Fruit fly (Drosophila melanogaster) Kc167 (cell line): ENCODE results near the gene CG13460.

Experiments used
- Myc ChIP-seq: fragments of >200 bp; optimal IDR thresholded peaks from 2 replicates; lab custom pipeline; 2017; ENCODE audit warnings: missing external identifiers
- Sin3A ChIP-seq: fragments of >200 bp; optimal IDR thresholded peaks from 2 replicates; lab custom pipeline; 2018; ENCODE audit warnings: missing external identifiers
- h ChIP-seq: fragments of >200 bp; optimal IDR thresholded peaks from 3 replicates; lab custom pipeline; 2018; ENCODE audit warnings: missing external identifiers
- insv ChIP-seq: fragments of >200 bp; optimal IDR thresholded peaks from 3 replicates; lab custom pipeline; 2018; ENCODE audit warnings: missing external identifiers
- psq ChIP-seq: fragments of >200 bp; optimal IDR thresholded peaks from 2 replicates; lab custom pipeline; 2017; ENCODE audit warnings: missing external identifiers
- ttk ChIP-seq: sonication (Bioruptor generic); optimal IDR thresholded peaks from 2 replicates; lab custom pipeline; 2017; ENCODE audit warnings: missing external identifiers

CG13460 gene

DNA sequence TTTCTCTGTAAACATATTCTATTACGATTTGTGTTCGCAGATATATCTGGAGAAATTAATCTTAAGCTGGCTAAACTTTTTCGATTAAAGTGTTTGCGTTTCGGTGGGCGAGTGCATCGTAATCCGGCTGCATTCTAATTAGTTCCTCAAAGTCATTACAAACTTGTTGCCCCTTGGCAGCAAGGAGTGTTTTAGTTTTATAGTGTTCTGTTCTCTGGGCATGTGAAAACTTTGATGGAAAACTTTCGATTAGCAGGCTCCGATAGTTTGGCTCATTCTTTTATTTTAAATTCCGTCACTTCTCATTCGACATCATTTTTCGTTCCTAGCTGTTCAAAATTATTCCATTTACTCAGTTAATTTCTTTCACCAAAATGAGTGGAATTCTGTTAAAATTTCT is 38.3 kb downstream of the CG13460 start, which contains the start of gene CG32148:
CG32148 (plus strand) TSS at position 301 of the 400 bp plus-strand sequence.
- TF ChIP-seq ttk (lab: Kevin White, UChicago), result no peak
- TF ChIP-seq insv (lab: Kevin White, UChicago), result no peak
- no peak for TF ChIP-seq Myc (lab: Kevin White, UChicago)
- no peak for TF ChIP-seq psq (lab: Kevin White, UChicago)
- TF ChIP-seq Sin3A (lab: Kevin White, UChicago), result no peak
- TF ChIP-seq h (lab: Kevin White, UChicago), result no peak

DNA sequence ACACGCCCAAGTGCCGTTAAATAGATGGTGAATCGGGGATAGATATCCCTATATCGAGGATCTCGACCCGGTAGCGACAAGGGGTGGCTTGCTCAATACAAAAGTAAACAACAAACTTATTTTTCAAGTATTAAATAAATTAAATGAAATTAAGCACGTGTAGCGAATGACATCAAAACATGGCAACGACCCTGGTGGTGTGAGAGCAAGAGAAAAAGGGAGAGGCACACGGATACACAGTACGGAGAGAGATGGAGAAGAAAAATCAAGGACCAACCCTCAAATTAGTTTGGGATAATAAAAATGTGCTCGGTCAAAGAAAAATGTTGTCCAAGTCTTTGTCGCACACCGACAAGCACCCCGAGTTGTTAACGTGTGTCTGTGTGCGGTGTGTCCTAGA is 40.5 kb downstream of the CG13460 start:
- TF ChIP-seq h (lab: Kevin White, UChicago) (no peak), psq (lab: Kevin White, UChicago) (no peak), ttk (lab: Kevin White, UChicago) (no peak), Myc (lab: Kevin White, UChicago) (no peak), Sin3A (lab: Kevin White, UChicago) (no peak), insv (lab: Kevin White, UChicago) (no peak)

DNA sequence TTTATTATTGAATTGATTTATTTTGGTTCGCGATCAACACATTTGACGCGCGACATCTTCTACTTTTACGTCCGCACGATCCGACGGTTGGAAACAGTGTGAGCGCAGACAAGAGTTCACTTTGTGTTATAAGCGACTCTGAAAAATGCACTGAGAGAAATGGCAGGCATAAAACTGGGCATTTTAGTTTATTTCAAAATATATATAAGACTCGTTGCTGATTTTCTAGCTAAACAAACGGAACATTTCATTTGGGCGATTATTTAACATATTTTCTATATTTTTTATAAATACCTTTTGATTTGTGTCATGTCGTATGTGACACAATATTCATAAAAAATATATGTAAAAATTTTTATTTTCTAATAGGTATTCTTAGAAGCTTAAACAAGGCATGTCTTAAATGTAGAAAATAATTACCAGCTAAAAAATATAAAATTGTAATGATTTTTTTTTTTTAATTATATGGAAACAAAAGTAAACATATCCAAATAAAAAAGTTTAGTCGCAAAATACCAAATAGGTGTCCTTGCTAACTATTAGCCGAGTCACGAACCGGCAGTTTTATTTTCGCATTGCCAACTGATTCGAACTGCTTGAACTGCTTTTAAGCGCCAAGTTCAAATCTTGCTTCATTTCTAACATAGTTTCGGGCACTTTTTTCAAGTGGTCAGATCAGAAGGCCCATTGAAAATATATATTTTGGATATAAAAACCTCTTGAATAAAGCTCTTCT is 47.4 kb downstream of the CG13460 start, which contains the start of gene Reck:
Reck (minus strand) TSS at position 106 of the 736 bp plus-strand sequence.
- TF ChIP-seq Sin3A (lab: Kevin White, UChicago) (no peak), h (lab: Kevin White, UChicago) (no peak), insv (lab: Kevin White, UChicago) (no peak), psq (lab: Kevin White, UChicago) (no peak), ttk (lab: Kevin White, UChicago) (no peak), Myc (lab: Kevin White, UChicago) (no peak)

DNA sequence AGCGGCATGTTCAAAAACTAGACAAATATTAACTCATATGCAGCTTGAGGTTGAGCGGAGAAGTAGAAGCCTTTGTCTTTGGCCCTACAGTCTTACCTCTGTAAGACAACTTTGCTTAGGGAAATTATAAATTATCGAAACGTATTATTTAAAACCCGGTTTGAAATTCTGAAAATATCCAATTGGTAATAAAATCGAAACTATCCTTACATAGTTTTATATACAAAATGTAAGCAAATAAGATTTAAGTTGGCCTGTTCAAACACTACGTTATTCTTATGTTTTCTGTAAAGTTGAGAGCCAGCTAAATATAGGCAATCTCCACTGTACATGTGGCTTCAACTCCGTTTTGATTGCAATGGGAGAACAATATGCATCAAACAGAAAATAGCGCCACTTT is 48.2 kb downstream of the CG13460 start:
- TF ChIP-seq h (lab: Kevin White, UChicago) (no peak), psq (lab: Kevin White, UChicago) (no peak), ttk (lab: Kevin White, UChicago) (no peak), insv (lab: Kevin White, UChicago) (no peak), Myc (lab: Kevin White, UChicago) (no peak), Sin3A (lab: Kevin White, UChicago) (no peak)

DNA sequence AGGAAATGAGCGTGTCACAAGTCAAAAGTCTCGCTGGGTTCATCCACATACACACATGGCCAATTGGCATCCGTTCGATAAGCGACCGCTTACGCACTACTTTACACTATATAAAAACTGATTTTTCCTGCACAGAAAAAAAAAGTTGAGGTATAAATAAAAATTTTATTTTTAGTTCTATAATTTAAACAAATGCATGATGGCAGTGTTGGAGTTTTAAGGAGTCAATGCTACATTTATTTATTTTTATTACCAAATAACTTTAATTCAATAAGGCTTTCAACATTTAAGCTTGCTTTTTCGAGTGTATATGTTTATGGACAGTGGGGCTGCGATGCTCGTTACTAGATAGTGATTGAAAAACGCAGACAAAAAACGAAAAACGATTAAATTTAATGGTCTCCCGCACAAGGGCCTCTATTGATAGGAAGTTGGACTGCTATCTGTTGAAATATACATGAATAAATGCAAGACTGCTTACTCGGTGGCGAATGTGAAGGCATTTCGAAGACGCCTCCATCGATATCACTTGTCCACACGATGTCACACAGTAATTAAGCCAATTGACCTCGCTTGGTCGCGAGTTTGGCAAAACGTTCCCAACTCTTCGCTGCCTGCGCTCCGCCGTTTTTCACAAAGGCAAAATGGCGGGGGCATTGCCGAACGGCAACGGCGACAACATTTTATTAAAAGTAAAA is 49.7 kb downstream of the CG13460 start:
- TF ChIP-seq h (lab: Kevin White, UChicago) (no peak), psq (lab: Kevin White, UChicago) (no peak), Sin3A (lab: Kevin White, UChicago) (no peak), insv (lab: Kevin White, UChicago) (no peak), Myc (lab: Kevin White, UChicago) (no peak), ttk (lab: Kevin White, UChicago) (no peak)

DNA sequence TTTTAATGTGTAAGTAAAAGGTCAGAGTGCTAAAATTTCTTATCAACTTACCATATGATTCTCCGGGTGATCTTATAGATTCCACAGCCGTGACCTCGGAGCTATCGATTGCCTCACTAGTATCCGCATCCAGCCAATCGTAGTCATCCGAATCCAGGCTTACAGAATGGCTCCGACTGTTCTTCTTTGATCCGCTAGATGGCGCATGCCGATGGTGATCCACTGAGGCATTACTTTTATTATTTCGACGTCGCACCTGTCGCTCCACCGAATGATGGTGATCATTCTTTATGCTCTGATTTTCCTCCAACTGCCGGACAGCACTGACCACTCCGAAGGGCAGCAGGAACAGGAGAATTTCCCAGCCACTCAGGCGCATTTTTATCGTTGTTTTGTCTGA is 50.4 kb downstream of the CG13460 start:
- no peak for TF ChIP-seq Myc (lab: Kevin White, UChicago)
- TF ChIP-seq h (lab: Kevin White, UChicago), result no peak
- no peak for TF ChIP-seq psq (lab: Kevin White, UChicago)
- TF ChIP-seq insv (lab: Kevin White, UChicago), result no peak
- no peak for TF ChIP-seq Sin3A (lab: Kevin White, UChicago)
